Fruit fly (Drosophila melanogaster) whole organism, embryonic: ENCODE data around the gene tsh.

Experiments
- Ada2b ChIP-seq: fragments of 200-800 bp; sonication (Bioruptor generic); IDR thresholded peaks from 2 replicates; pipeline ENCODE4 v1.3.6; 2022; ENCODE audit warnings: missing biosample characterization, missing genetic modification characterization
- C15 ChIP-seq: fragments of 200-800 bp; sonication (Bioruptor generic); IDR thresholded peaks from 3 replicates; pipeline ENCODE4 v1.3.6; 2022; ENCODE audit warnings: missing biosample characterization, missing genetic modification characterization
- CG10462 ChIP-seq: fragments of 200-800 bp; sonication (Bioruptor generic); optimal IDR thresholded peaks from 2 replicates; lab custom pipeline; 2016; ENCODE audit warnings: missing biosample characterization, missing genetic modification characterization
- CG10543 ChIP-seq: fragments of 200-800 bp; sonication (Bioruptor generic); optimal IDR thresholded peaks from 3 replicates; lab custom pipeline; 2017; ENCODE audit warnings: missing biosample characterization, mild to moderate bottlenecking, missing genetic modification characterization, moderate library complexity
- CG11247 ChIP-seq: fragments of 200-800 bp; sonication (Bioruptor generic); IDR thresholded peaks from 2 replicates; pipeline ENCODE4 v1.3.6; 2022; ENCODE audit warnings: missing biosample characterization, missing genetic modification characterization
- CG13123 ChIP-seq: fragments of 200-800 bp; sonication (Bioruptor generic); optimal IDR thresholded peaks from 2 replicates; lab custom pipeline; 2016; ENCODE audit warnings: missing biosample characterization, missing genetic modification characterization
- CG14441 ChIP-seq: fragments of 200-800 bp; sonication (Bioruptor generic); IDR thresholded peaks from 2 replicates; pipeline ENCODE4 v1.3.6; 2022; ENCODE audit warnings: missing biosample characterization, missing genetic modification characterization
- CG17385 ChIP-seq: fragments of 200-800 bp; sonication (Bioruptor generic); optimal IDR thresholded peaks from 3 replicates; lab custom pipeline; 2018; ENCODE audit warnings: missing biosample characterization, mild to moderate bottlenecking, missing genetic modification characterization
- CG31224 ChIP-seq: fragments of 200-800 bp; sonication (Bioruptor generic); IDR thresholded peaks from 2 replicates; pipeline ENCODE4 v1.3.6; 2022; ENCODE audit warnings: missing biosample characterization, missing genetic modification characterization
- CG34224 ChIP-seq: fragments of 200-800 bp; sonication (Bioruptor generic); IDR thresholded peaks from 3 replicates; pipeline ENCODE4 v1.3.6; 2022; ENCODE audit warnings: missing biosample characterization, missing genetic modification characterization; ENCODE audit not compliant: partially characterized antibody
- CG6654 ChIP-seq: fragments of 200-800 bp; sonication (Bioruptor generic); optimal IDR thresholded peaks from 2 replicates; lab custom pipeline; 2017; ENCODE audit warnings: missing biosample characterization, mild to moderate bottlenecking, missing genetic modification characterization
- CG6791 ChIP-seq: fragments of 200-800 bp; sonication (Bioruptor generic); IDR thresholded peaks from 3 replicates; pipeline ENCODE4 v1.3.6; 2022; ENCODE audit warnings: missing biosample characterization, missing genetic modification characterization; ENCODE audit not compliant: partially characterized antibody
- CG7839 ChIP-seq: fragments of 200-800 bp; sonication (Bioruptor generic); optimal IDR thresholded peaks from 3 replicates; lab custom pipeline; 2018; ENCODE audit warnings: missing biosample characterization, mild to moderate bottlenecking, missing genetic modification characterization, moderate library complexity
- CG8290 ChIP-seq, 3 experiments: fragments of 200-800 bp; sonication (Bioruptor generic); optimal IDR thresholded peaks; 2 replicates each; lab custom pipeline; 2016 to 2019; ENCODE audit warnings: missing biosample characterization in 3 of 3, missing genetic modification characterization in 3 of 3, mild to moderate bottlenecking in 2 of 3, moderate library complexity in 1 of 3
- CG8359 ChIP-seq: fragments of 200-800 bp; sonication (Bioruptor generic); optimal IDR thresholded peaks from 2 replicates; lab custom pipeline; 2017; ENCODE audit warnings: missing biosample characterization, mild to moderate bottlenecking, missing genetic modification characterization, borderline replicate concordance
- CG8478 ChIP-seq: fragments of >200 bp; optimal IDR thresholded peaks from 2 replicates; lab custom pipeline; 2018
- CG9797 ChIP-seq: fragments of 200-800 bp; sonication (Bioruptor generic); optimal IDR thresholded peaks from 3 replicates; lab custom pipeline; 2018; ENCODE audit warnings: missing biosample characterization, mild to moderate bottlenecking, missing genetic modification characterization
- CTCF ChIP-seq: fragments of 200-800 bp; sonication (Bioruptor generic); optimal IDR thresholded peaks from 2 replicates; lab custom pipeline; 2017; ENCODE audit warnings: missing biosample characterization, mild to moderate bottlenecking, missing genetic modification characterization, moderate library complexity
- Camta ChIP-seq: fragments of 200-800 bp; sonication (Bioruptor generic); optimal IDR thresholded peaks from 2 replicates; lab custom pipeline; 2016; ENCODE audit warnings: missing biosample characterization, missing genetic modification characterization
- E2f1 ChIP-seq: fragments of 200-800 bp; sonication (Bioruptor generic); IDR thresholded peaks from 2 replicates; pipeline ENCODE4 v1.3.6; 2022; ENCODE audit warnings: missing biosample characterization, missing genetic modification characterization
- GATAe ChIP-seq: fragments of 200-800 bp; sonication (Bioruptor generic); conservative IDR thresholded peaks from 2 replicates; pipeline ENCODE4 v1.3.6; 2022; ENCODE audit warnings: missing biosample characterization, missing genetic modification characterization
- HLH4C ChIP-seq: fragments of 200-800 bp; sonication (Bioruptor generic); IDR thresholded peaks from 3 replicates; pipeline ENCODE4 v1.3.6; 2022; ENCODE audit warnings: missing biosample characterization, missing genetic modification characterization; ENCODE audit not compliant: partially characterized antibody
- Hr39 ChIP-seq: fragments of >200 bp; optimal IDR thresholded peaks from 2 replicates; lab custom pipeline; 2017
- Jarid2 ChIP-seq: fragments of 200-800 bp; sonication (Bioruptor generic); optimal IDR thresholded peaks from 3 replicates; lab custom pipeline; 2017; ENCODE audit warnings: mild to moderate bottlenecking, missing biosample characterization, missing genetic modification reagents, missing genetic modification characterization
- Med ChIP-seq: fragments of 200-800 bp; sonication (Bioruptor generic); peaks from one replicate; lab custom pipeline; 2016; ENCODE audit warnings: missing biosample characterization, missing genetic modification characterization, mild to moderate bottlenecking, inconsistent platforms, moderate library complexity
- Opbp ChIP-seq: fragments of 200-800 bp; sonication (Bioruptor generic); IDR thresholded peaks from 3 replicates; pipeline ENCODE4 v1.3.6; 2022; ENCODE audit warnings: missing biosample characterization, missing genetic modification characterization; ENCODE audit not compliant: partially characterized antibody
- Ptx1 ChIP-seq: fragments of 200-800 bp; sonication (Bioruptor generic); IDR thresholded peaks from 2 replicates; pipeline ENCODE4 v1.3.6; 2022; ENCODE audit warnings: missing biosample characterization, missing genetic modification characterization
- Scr ChIP-seq: fragments of 200-800 bp; sonication (Bioruptor generic); IDR thresholded peaks from 2 replicates; pipeline ENCODE4 v1.3.6; 2022; ENCODE audit warnings: missing biosample characterization, missing genetic modification characterization; ENCODE audit not compliant: partially characterized antibody
- Vsx1 ChIP-seq: fragments of 200-800 bp; sonication (Bioruptor generic); optimal IDR thresholded peaks from 2 replicates; lab custom pipeline; 2017; ENCODE audit warnings: missing biosample characterization, mild to moderate bottlenecking, missing genetic modification characterization, missing genetic modification reagents
- chn ChIP-seq: fragments of 200-800 bp; sonication (Bioruptor generic); optimal IDR thresholded peaks from 2 replicates; lab custom pipeline; 2016; ENCODE audit warnings: missing biosample characterization, missing genetic modification characterization
- ci ChIP-seq: fragments of 200-800 bp; sonication (Bioruptor generic); IDR thresholded peaks from 3 replicates; pipeline ENCODE4 v1.3.6; 2022; ENCODE audit warnings: missing biosample characterization, missing genetic modification characterization
- ewg ChIP-seq: fragments of 200-800 bp; sonication (Bioruptor generic); optimal IDR thresholded peaks from 3 replicates; lab custom pipeline; 2017; ENCODE audit warnings: mild to moderate bottlenecking, missing biosample characterization, missing genetic modification reagents, missing genetic modification characterization
- exex ChIP-seq: fragments of 200-800 bp; sonication (Bioruptor generic); optimal IDR thresholded peaks from 4 replicates; lab custom pipeline; 2018; ENCODE audit warnings: missing biosample characterization, mild to moderate bottlenecking, missing genetic modification characterization, moderate library complexity
- gsb-n ChIP-seq: fragments of 200-800 bp; sonication (Bioruptor generic); optimal IDR thresholded peaks from 3 replicates; lab custom pipeline; 2018; ENCODE audit warnings: missing biosample characterization, mild to moderate bottlenecking, missing genetic modification characterization
- insv ChIP-seq, 2 experiments: fragments of 200-800 bp; sonication (Bioruptor generic); optimal IDR thresholded peaks; 3 replicates each; lab custom pipeline; 2016 to 2018; ENCODE audit warnings: missing biosample characterization in 2 of 2, missing genetic modification characterization in 2 of 2
- kah ChIP-seq: fragments of 200-800 bp; sonication (Bioruptor generic); optimal IDR thresholded peaks from 2 replicates; lab custom pipeline; 2018; ENCODE audit warnings: missing biosample characterization, mild to moderate bottlenecking, missing genetic modification characterization
- klu ChIP-seq: fragments of 200-800 bp; sonication (Bioruptor generic); IDR thresholded peaks from 2 replicates; pipeline ENCODE4 v1.3.6; 2022; ENCODE audit warnings: missing biosample characterization, missing genetic modification characterization
- mld ChIP-seq: fragments of 200-800 bp; sonication (Bioruptor generic); IDR thresholded peaks from 3 replicates; pipeline ENCODE4 v1.3.6; 2022; ENCODE audit warnings: missing biosample characterization, missing genetic modification characterization; ENCODE audit not compliant: partially characterized antibody
- nerfin-1 ChIP-seq: fragments of 200-800 bp; sonication (Bioruptor generic); optimal IDR thresholded peaks from 3 replicates; lab custom pipeline; 2019; ENCODE audit warnings: missing biosample characterization, mild to moderate bottlenecking, missing genetic modification characterization, moderate library complexity
- onecut ChIP-seq: fragments of 200-800 bp; sonication (Bioruptor generic); IDR thresholded peaks from 2 replicates; pipeline ENCODE4 v1.3.6; 2022; ENCODE audit warnings: missing biosample characterization, missing genetic modification characterization
- pfk ChIP-seq: fragments of 200-800 bp; sonication (Bioruptor generic); optimal IDR thresholded peaks from 2 replicates; lab custom pipeline; 2018; ENCODE audit warnings: missing biosample characterization, mild to moderate bottlenecking, missing genetic modification characterization, moderate library complexity
- pnt ChIP-seq: fragments of 200-800 bp; sonication (Bioruptor generic); optimal IDR thresholded peaks from 3 replicates; lab custom pipeline; 2016; ENCODE audit warnings: missing biosample characterization, missing genetic modification characterization
- pros ChIP-seq: fragments of 200-800 bp; sonication (Bioruptor generic); optimal IDR thresholded peaks from 3 replicates; lab custom pipeline; 2019; ENCODE audit warnings: missing biosample characterization, mild to moderate bottlenecking, missing genetic modification characterization, moderate library complexity
- sens ChIP-seq: fragments of 200-800 bp; sonication (Bioruptor generic); peaks from one replicate; lab custom pipeline; 2016; ENCODE audit warnings: missing biosample characterization, missing genetic modification characterization
- so ChIP-seq: fragments of 200-800 bp; sonication (Bioruptor generic); IDR thresholded peaks from 3 replicates; pipeline ENCODE4 v1.3.6; 2022; ENCODE audit warnings: missing biosample characterization, missing genetic modification characterization
- stc ChIP-seq: fragments of 200-800 bp; sonication (Bioruptor generic); IDR thresholded peaks from 2 replicates; pipeline ENCODE4 v1.3.6; 2022; ENCODE audit warnings: missing biosample characterization, missing genetic modification characterization
- tin ChIP-seq: fragments of 200-800 bp; sonication (Bioruptor generic); optimal IDR thresholded peaks from 3 replicates; lab custom pipeline; 2016; ENCODE audit warnings: missing biosample characterization, missing genetic modification characterization
- yki ChIP-seq: fragments of >200 bp; optimal IDR thresholded peaks from 3 replicates; lab custom pipeline; 2018
- zen ChIP-seq: fragments of 200-800 bp; sonication (Bioruptor generic); optimal IDR thresholded peaks from 3 replicates; lab custom pipeline; 2018; ENCODE audit warnings: missing biosample characterization, mild to moderate bottlenecking, missing genetic modification characterization, moderate library complexity

The tsh gene

DNA sequence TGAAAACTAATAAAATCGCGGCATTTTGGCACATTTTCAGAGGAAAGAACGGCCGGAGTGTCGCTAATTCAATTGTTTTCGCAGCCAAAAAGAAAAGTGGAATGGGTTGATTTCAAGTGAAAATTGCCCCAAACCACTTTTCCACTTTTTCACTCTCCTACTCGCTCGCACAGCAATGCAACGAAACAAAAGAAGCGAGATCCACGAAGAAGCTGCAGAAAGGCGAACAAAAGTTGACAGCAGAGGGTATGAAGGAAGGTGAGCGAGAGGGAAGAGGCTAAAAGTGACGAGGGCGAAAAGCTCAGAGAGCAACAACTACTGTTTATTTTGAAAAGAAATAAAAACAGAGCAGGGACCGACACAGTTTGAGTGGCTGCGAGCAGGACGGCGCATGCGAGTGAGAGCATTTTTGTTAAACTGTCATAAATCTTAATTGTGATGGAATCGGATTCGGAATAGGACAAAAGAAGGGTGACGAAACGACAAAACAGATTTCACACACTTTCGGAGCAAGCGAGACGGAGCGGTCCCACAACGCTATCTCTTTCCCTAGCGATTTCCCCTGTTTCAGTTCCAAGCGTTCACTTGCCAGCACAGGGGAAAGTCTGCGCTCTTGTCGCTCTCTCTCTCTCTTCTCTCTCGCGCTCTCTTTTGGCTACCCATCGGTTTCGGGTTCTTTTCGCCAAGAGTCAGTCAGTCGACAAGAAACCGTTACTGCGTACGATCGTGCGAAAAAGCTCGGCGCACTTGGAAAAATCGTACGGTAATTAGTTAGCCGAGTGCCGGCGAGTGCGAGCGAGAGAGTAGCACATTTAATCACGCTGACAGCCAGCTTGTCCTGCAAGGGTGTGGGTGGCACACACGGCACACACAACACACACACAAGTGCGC lies at the start of gene tsh (continued):
- no peak for TF ChIP-seq CG8478
- TF ChIP-seq E2f1 (GFP tag; lab: Robert Waterston, UW) = no peak
- TF ChIP-seq ewg (GFP tag; lab: Kevin White, UChicago) = peak; percentile 58
- TF ChIP-seq stc (GFP tag; lab: Robert Waterston, UW) = peak; percentile 41; the same call in 1 of the 2 replicates
- no peak for TF ChIP-seq Opbp (GFP tag; lab: Robert Waterston, UW)
- no peak for TF ChIP-seq CG31224 (GFP tag; lab: Robert Waterston, UW)
- no peak for TF ChIP-seq CG11247 (GFP tag; lab: Robert Waterston, UW)
- peak; percentile 49 for TF ChIP-seq gsb-n (tag; lab: Kevin White, UChicago)
- peak; percentile 59 for TF ChIP-seq Vsx1
- TF ChIP-seq CG10543 = peak; percentile 20
- 0 out of 2 replicates have a peak, but pooled peaks have one; percentile 8 for TF ChIP-seq onecut (GFP tag; lab: Robert Waterston, UW)
- TF ChIP-seq so (GFP tag; lab: Robert Waterston, UW) = no peak
- peak; percentile 25 for TF ChIP-seq CG8359 (GFP tag; lab: Kevin White, UChicago)
- TF ChIP-seq CG6654 (GFP tag; lab: Kevin White, UChicago) = no peak
- peak; percentile 94 for TF ChIP-seq yki (lab: Kevin White, UChicago)
- TF ChIP-seq C15 (GFP tag; lab: Robert Waterston, UW) = no peak
- TF ChIP-seq mld = 0 out of 3 replicates have a peak, but pooled peaks have one; percentile 48
- TF ChIP-seq Hr39 (lab: Kevin White, UChicago) = no peak
- no peak for TF ChIP-seq klu (GFP tag; lab: Robert Waterston, UW)
- peak; percentile 49; the same call in 1 of the 2 replicates for TF ChIP-seq Scr (GFP tag; lab: Robert Waterston, UW)
- TF ChIP-seq zen (tag; lab: Kevin White, UChicago) = peak; percentile 46
- TF ChIP-seq CG7839 = no peak
- peak; percentile 36 for TF ChIP-seq Med (GFP tag; lab: Kevin White, UChicago)
- peak; percentile 29 for TF ChIP-seq pros (GFP tag; lab: Kevin White, UChicago)
- TF ChIP-seq Jarid2 = peak; percentile 87
- peak; percentile 16 for TF ChIP-seq chn (GFP tag; lab: Kevin White, UChicago)
- TF ChIP-seq sens (GFP tag; lab: Kevin White, UChicago) = peak; percentile 88
- peak; percentile 2 for TF ChIP-seq exex (tag; lab: Kevin White, UChicago)
- TF ChIP-seq pfk (GFP tag; lab: Kevin White, UChicago) = peak; percentile 93
- no peak for TF ChIP-seq kah (GFP tag; lab: Kevin White, UChicago)
- no peak for TF ChIP-seq tin
- peak; percentile 49; the same call in 2 of the 3 replicates for TF ChIP-seq CG6791 (GFP tag; lab: Robert Waterston, UW)
- no peak for TF ChIP-seq CG14441
- no peak for TF ChIP-seq CG13123 (GFP tag; lab: Kevin White, UChicago)
- 0 out of 3 replicates have a peak, but pooled peaks have one; percentile 10 for TF ChIP-seq ci
- TF ChIP-seq CG9797 (GFP tag; lab: Kevin White, UChicago) = no peak
- no peak for TF ChIP-seq CG8290 (GFP tag; optimal IDR thresholded peaks at IDR 0.05; lab: Kevin White, UChicago)
- TF ChIP-seq CG8290 (tag; optimal IDR thresholded peaks at IDR 0.05; lab: Kevin White, UChicago) = peak in 1 of 2 experiments; percentile 7
- 0 out of 3 replicates have a peak, but pooled peaks have one; percentile 38 for TF ChIP-seq CG34224 (GFP tag; lab: Robert Waterston, UW)
- peak; percentile 33 for TF ChIP-seq nerfin-1 (tag; lab: Kevin White, UChicago)
- peak in 1 of 2 experiments; percentile 66 for TF ChIP-seq insv (GFP tag; optimal IDR thresholded peaks at IDR 0.05; lab: Kevin White, UChicago)
- no peak for TF ChIP-seq GATAe (GFP tag; lab: Robert Waterston, UW)
- no peak for TF ChIP-seq Camta (GFP tag; lab: Kevin White, UChicago)
- TF ChIP-seq CTCF = no peak
- TF ChIP-seq CG10462 = peak; percentile 12
- TF ChIP-seq Ada2b (GFP tag; lab: Robert Waterston, UW) = no peak
- TF ChIP-seq Ptx1 (GFP tag; lab: Robert Waterston, UW) = no peak
- TF ChIP-seq CG17385 (GFP tag; lab: Kevin White, UChicago) = no peak
- TF ChIP-seq pnt (GFP tag; lab: Kevin White, UChicago) = no peak
- 0 out of 3 replicates have a peak, but pooled peaks have one; percentile 53 for TF ChIP-seq HLH4C (GFP tag; lab: Robert Waterston, UW)
